Fruit fly (Drosophila melanogaster): Measurements from ENCODE around the gene tHMG2.

tHMG2 gene

dm6 chr3R:22526353-22526907, 33.7 kb downstream of the tHMG2 start (continued):
- TF ChIP-seq bbx (GFP tag; IDR thresholded peaks at IDR 0.05; ENCODE audit: partially characterized antibody) = 0 out of 2 replicates have a peak, but pooled peaks have one; percentile 22
- TF ChIP-seq CG7357 (GFP tag; IDR thresholded peaks at IDR 0.05) = no peak
- peak; percentile 59 for TF ChIP-seq CG14441 (GFP tag; IDR thresholded peaks at IDR 0.05)
- no peak for TF ChIP-seq Doc3 (GFP tag; IDR thresholded peaks at IDR 0.05; ENCODE audit: partially characterized antibody)
- TF ChIP-seq nau (GFP tag; optimal IDR thresholded peaks at IDR 0.05) = no peak
- TF ChIP-seq HmgD (GFP tag; optimal IDR thresholded peaks at IDR 0.05) = no peak
- TF ChIP-seq gfzf (GFP tag; optimal IDR thresholded peaks at IDR 0.05) = no peak
- TF ChIP-seq Hr3 (GFP tag; optimal IDR thresholded peaks at IDR 0.05) = no peak
- no peak for TF ChIP-seq CG8359 (GFP tag; optimal IDR thresholded peaks at IDR 0.05; ENCODE audit: borderline replicate concordance)
- peak; percentile 9; the same call in 1 of the 2 replicates for TF ChIP-seq NFAT (GFP tag; IDR thresholded peaks at IDR 0.05)
- TF ChIP-seq CG1602 (GFP tag; optimal IDR thresholded peaks at IDR 0.05) = no peak
- TF ChIP-seq kni (GFP tag; optimal IDR thresholded peaks at IDR 0.05) = no peak
- TF ChIP-seq CG17328 (GFP tag; IDR thresholded peaks at IDR 0.05) = peak; percentile 22; the same call in 1 of the 2 replicates
- TF ChIP-seq CG4328 (GFP tag; optimal IDR thresholded peaks at IDR 0.05) = peak; percentile 21
- no peak for TF ChIP-seq CG4854 (GFP tag; optimal IDR thresholded peaks at IDR 0.05)
- no peak for TF ChIP-seq grau (tag; optimal IDR thresholded peaks at IDR 0.05)
- TF ChIP-seq CG13287 (GFP tag; IDR thresholded peaks at IDR 0.05; ENCODE audit: partially characterized antibody) = no peak
- TF ChIP-seq Bdp1 (GFP tag; optimal IDR thresholded peaks at IDR 0.05) = no peak
- no peak for TF ChIP-seq CG10565 (GFP tag; optimal IDR thresholded peaks at IDR 0.05)
- peak; percentile 31 for TF ChIP-seq CG10979 (tag; optimal IDR thresholded peaks at IDR 0.05)
- no peak for TF ChIP-seq CG3065 (GFP tag; optimal IDR thresholded peaks at IDR 0.05)
- TF ChIP-seq slp2 (GFP tag; optimal IDR thresholded peaks at IDR 0.05) = no peak
- TF ChIP-seq C15 (GFP tag; IDR thresholded peaks at IDR 0.05) = no peak
- no peak for TF ChIP-seq fu2 (GFP tag; optimal IDR thresholded peaks at IDR 0.05)
- TF ChIP-seq wdn (GFP tag; IDR thresholded peaks at IDR 0.05) = no peak
- TF ChIP-seq CG43689 (GFP tag; IDR thresholded peaks at IDR 0.05) = no peak
- no peak for TF ChIP-seq CG7271 (tag; optimal IDR thresholded peaks at IDR 0.05)
- TF ChIP-seq D19A (tag; optimal IDR thresholded peaks at IDR 0.05) = peak; percentile 36
- TF ChIP-seq CG17612 (GFP tag; IDR thresholded peaks at IDR 0.05) = peak; percentile 13; the same call in 1 of the 2 replicates
- peak; percentile 18 for TF ChIP-seq CG17829 (tag; optimal IDR thresholded peaks at IDR 0.05)
- no peak for TF ChIP-seq sc (optimal IDR thresholded peaks at IDR 0.05)
- TF ChIP-seq sc (GFP tag; optimal IDR thresholded peaks at IDR 0.05) = no peak
- peak; percentile 10 for TF ChIP-seq chn (GFP tag; optimal IDR thresholded peaks at IDR 0.05)
- TF ChIP-seq CG12236 (GFP tag; optimal IDR thresholded peaks at IDR 0.05) = no peak
- no peak for TF ChIP-seq CG10462 (GFP tag; optimal IDR thresholded peaks at IDR 0.05)
- 0 out of 2 replicates have a peak, but pooled peaks have one; percentile 27 for TF ChIP-seq CG4730 (GFP tag; IDR thresholded peaks at IDR 0.05)
- TF ChIP-seq MTF-1 (GFP tag; optimal IDR thresholded peaks at IDR 0.05; ENCODE audit: borderline replicate concordance) = no peak
- TF ChIP-seq HLH54F (GFP tag; optimal IDR thresholded peaks at IDR 0.05) = no peak
- no peak for TF ChIP-seq onecut (GFP tag; IDR thresholded peaks at IDR 0.05)
- no peak for TF ChIP-seq Nf-YA (GFP tag; IDR thresholded peaks at IDR 0.05)
- TF ChIP-seq CG16863 (GFP tag; optimal IDR thresholded peaks at IDR 0.05) = peak; percentile 27
- TF ChIP-seq CG12769 (tag; optimal IDR thresholded peaks at IDR 0.05) = peak; percentile 42
- no peak for TF ChIP-seq stc (GFP tag; IDR thresholded peaks at IDR 0.05)
- no peak for TF ChIP-seq eyg (GFP tag; optimal IDR thresholded peaks at IDR 0.05)
- TF ChIP-seq CG9797 (GFP tag; optimal IDR thresholded peaks at IDR 0.05) = no peak
- TF ChIP-seq ap (GFP tag; IDR thresholded peaks at IDR 0.05) = 0 out of 2 replicates have a peak, but pooled peaks have one; percentile 24
- peak; percentile 72 for TF ChIP-seq sens (GFP tag)
- TF ChIP-seq pum (GFP tag; optimal IDR thresholded peaks at IDR 0.05) = no peak
- 0 out of 2 replicates have a peak, but pooled peaks have one; percentile 5 for TF ChIP-seq ttk (GFP tag; IDR thresholded peaks at IDR 0.05)
- no peak for TF ChIP-seq CG4617 (GFP tag; optimal IDR thresholded peaks at IDR 0.05; ENCODE audit: borderline replicate concordance)
- no peak for TF ChIP-seq psq (GFP tag; optimal IDR thresholded peaks at IDR 0.05)
